Worm (Caenorhabditis elegans): ENCODE results near the gene C12D5.3.

C12D5.3 gene

ce11 chrV:7645454-7645853 lies 30.6 kb upstream of the C12D5.3 start, which contains the start of gene str-47:
TSS of gene str-47 (plus strand) at chrV:7645754.
- TF ChIP-seq lin-29 (GFP tag; IDR thresholded peaks at IDR 0.05) (no peak), ceh-62 (tag; optimal IDR thresholded peaks at IDR 0.05) (no peak), pqm-1 (tag; optimal IDR thresholded peaks at IDR 0.05) (no peak), sdz-12 (GFP tag; optimal IDR thresholded peaks at IDR 0.05) (no peak), ztf-11 (tag; optimal IDR thresholded peaks at IDR 0.05) (no peak), snpc-4 (tag; optimal IDR thresholded peaks at IDR 0.05) (no peak), madf-9 (GFP tag; conservative IDR thresholded peaks at IDR 0.05) (no peak), set-16 (GFP tag; IDR thresholded peaks at IDR 0.05) (no peak), nhr-42 (GFP tag; IDR thresholded peaks at IDR 0.05) (no peak), saeg-2 (GFP tag; IDR thresholded peaks at IDR 0.05) (no peak), nhr-48 (tag; optimal IDR thresholded peaks at IDR 0.05) (no peak)

ce11 chrV:7647147-7647546 lies 28.9 kb upstream of the C12D5.3 start:
- no peak for TF ChIP-seq set-16 (GFP tag; IDR thresholded peaks at IDR 0.05)
- no peak for TF ChIP-seq hmg-1.1 (GFP tag; IDR thresholded peaks at IDR 0.05)
- no peak for TF ChIP-seq ZK337.2 (GFP tag; IDR thresholded peaks at IDR 0.05)
- no peak for TF ChIP-seq zag-1 (tag; optimal IDR thresholded peaks at IDR 0.05)
- TF ChIP-seq spr-3 (GFP tag; optimal IDR thresholded peaks at IDR 0.05): no peak
- no peak for TF ChIP-seq nhr-76 (tag; optimal IDR thresholded peaks at IDR 0.05)
- TF ChIP-seq lim-7 (GFP tag; IDR thresholded peaks at IDR 0.05): no peak
- no peak for TF ChIP-seq vab-7 (GFP tag; IDR thresholded peaks at IDR 0.05)
- TF ChIP-seq nhr-6 (tag; optimal IDR thresholded peaks at IDR 0.05): no peak
- no peak for TF ChIP-seq nhr-41 (GFP tag; IDR thresholded peaks at IDR 0.05)
- no peak for TF ChIP-seq nhr-28 (tag; optimal IDR thresholded peaks at IDR 0.05)
- no peak for TF ChIP-seq nhr-77 (tag; optimal IDR thresholded peaks at IDR 0.05)
- TF ChIP-seq php-3 (GFP tag; IDR thresholded peaks at IDR 0.05): no peak
- no peak for TF ChIP-seq mes-2 (tag; optimal IDR thresholded peaks at IDR 0.05; ENCODE audit: poor library complexity, severe bottlenecking)

DNA sequence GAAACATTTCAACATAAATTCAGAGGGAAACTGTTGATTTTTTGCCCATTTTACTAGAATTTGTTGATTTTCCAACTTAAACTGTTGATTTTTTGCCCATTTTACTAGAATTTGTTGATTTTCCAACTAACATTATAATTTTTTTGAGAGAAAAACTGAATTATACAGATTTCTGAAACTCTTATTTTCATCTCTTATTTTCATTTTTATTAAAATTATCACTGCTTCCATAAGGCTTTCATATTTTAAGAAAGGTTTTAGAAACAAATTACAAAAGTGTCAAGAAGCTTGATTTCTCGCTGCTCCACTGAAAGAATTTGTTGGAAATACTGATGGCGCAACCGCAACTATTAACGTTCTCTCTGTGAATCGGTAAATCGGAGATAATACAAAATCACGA lies 26.0 kb upstream of the C12D5.3 start:
- no peak for TF ChIP-seq hlh-30 (tag; optimal IDR thresholded peaks at IDR 0.05; ENCODE audit: insufficient read depth)
- TF ChIP-seq attf-4 (tag; optimal IDR thresholded peaks at IDR 0.05): no peak
- peak in 1 of 2 experiments; percentile 96 for TF ChIP-seq unc-62 (GFP tag; optimal IDR thresholded peaks at IDR 0.05 in 1 of 2)
- no peak for TF ChIP-seq unc-62 (tag; optimal IDR thresholded peaks at IDR 0.05)

DNA sequence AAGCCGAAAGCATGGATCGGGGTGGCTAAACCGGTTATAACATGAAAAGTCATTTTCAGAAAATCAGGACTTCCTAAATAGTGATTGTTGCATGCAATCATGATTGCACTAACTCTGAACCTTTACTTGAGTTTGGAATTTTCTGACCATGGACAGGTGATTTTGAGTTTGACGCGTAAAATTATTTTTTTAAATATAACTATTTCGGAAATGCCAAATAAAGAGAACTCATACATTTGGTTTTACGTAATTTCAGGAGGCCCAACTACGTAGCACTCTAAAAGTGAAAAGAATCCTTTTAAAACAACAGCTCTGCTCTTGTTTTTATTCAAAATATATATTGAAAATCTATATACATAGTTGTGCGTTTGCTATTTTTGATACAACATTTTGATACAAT lies 24.2 kb upstream of the C12D5.3 start, which contains the start of gene srh-234:
Gene srh-234 (minus strand): TSS at position 101 of the 400 bp plus-strand sequence.
- no peak for TF ChIP-seq nhr-48 (tag; optimal IDR thresholded peaks at IDR 0.05)

- no peak for TF ChIP-seq T26A8.4 (GFP tag; IDR thresholded peaks at IDR 0.05)
- no peak for TF ChIP-seq gei-8 (GFP tag; optimal IDR thresholded peaks at IDR 0.05)
- TF ChIP-seq zfp-3 (GFP tag; conservative IDR thresholded peaks at IDR 0.05): no peak
- no peak for TF ChIP-seq lin-39 (tag; optimal IDR thresholded peaks at IDR 0.05)
- TF ChIP-seq nhr-42 (GFP tag; IDR thresholded peaks at IDR 0.05): no peak
- peak in 1 of 2 experiments; percentile 33 for TF ChIP-seq unc-62 (GFP tag; optimal IDR thresholded peaks at IDR 0.05 in 1 of 2)
- no peak for TF ChIP-seq unc-62 (tag; optimal IDR thresholded peaks at IDR 0.05)
Measured at ce11 chrV:7653567-7653966, 22.4 kb upstream of the C12D5.3 start, which contains the start of gene srh-200. TSS of gene srh-200 (minus strand) at chrV:7653667.

DNA sequence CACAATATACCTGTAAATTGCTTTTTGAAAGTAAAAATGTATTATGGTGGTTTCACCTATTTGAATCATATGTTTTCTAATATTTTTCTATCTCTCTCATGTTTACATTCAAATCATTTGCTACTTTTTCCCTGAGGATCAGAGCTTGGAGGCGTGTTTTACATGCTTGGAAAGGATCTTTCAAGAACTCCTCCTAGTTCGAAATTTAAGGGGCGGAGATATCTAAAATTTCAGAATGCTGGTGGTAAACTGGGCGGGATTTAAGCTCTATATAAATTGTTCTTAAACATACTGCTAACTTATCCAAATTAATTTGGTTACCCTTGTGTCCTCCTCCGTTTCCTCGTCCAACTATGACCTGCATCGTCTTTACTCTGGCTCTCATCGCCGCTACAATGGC lies 8.1 kb upstream of the C12D5.3 start, which contains the start of gene C12D5.5:
Gene C12D5.5 (plus strand): TSS at position 301 of the 400 bp plus-strand sequence.
- TF ChIP-seq ctbp-1 (GFP tag; IDR thresholded peaks at IDR 0.05): no peak
- TF ChIP-seq nhr-76 (tag; optimal IDR thresholded peaks at IDR 0.05): no peak
- no peak for TF ChIP-seq lir-3 (tag; optimal IDR thresholded peaks at IDR 0.05)
- no peak for TF ChIP-seq F26F4.8 (GFP tag; conservative IDR thresholded peaks at IDR 0.05)
- no peak for TF ChIP-seq nhr-6 (tag; optimal IDR thresholded peaks at IDR 0.05)
- no peak for TF ChIP-seq Y105C5A.15 (GFP tag; IDR thresholded peaks at IDR 0.05)
- no peak for TF ChIP-seq daf-19 (GFP tag; conservative IDR thresholded peaks at IDR 0.05)
- no peak for TF ChIP-seq hlh-11 (tag; optimal IDR thresholded peaks at IDR 0.05)
- TF ChIP-seq Y5F2A.4 (GFP tag; optimal IDR thresholded peaks at IDR 0.05): no peak
- TF ChIP-seq D1046.2 (GFP tag; IDR thresholded peaks at IDR 0.05): no peak
